Fruit fly (Drosophila melanogaster) whole organism, embryonic: ENCODE results near the gene CG14207.
A peak's percentile ranks its signal among the peaks of the same experiment; 100 is the strongest.

ENCODE experiments used
- ATbp ChIP-seq: fragments of 200-800 bp; sonication (Bioruptor generic); optimal IDR thresholded peaks from 2 replicates; lab custom pipeline; 2017; ENCODE audit warnings: missing biosample characterization, mild to moderate bottlenecking, missing genetic modification characterization, missing genetic modification reagents
- Abd-B ChIP-seq: fragments of 200-800 bp; sonication (Bioruptor generic); optimal IDR thresholded peaks from 2 replicates; lab custom pipeline; 2018; ENCODE audit warnings: missing biosample characterization, mild to moderate bottlenecking, missing genetic modification characterization, moderate library complexity
- B-H1 ChIP-seq: fragments of 200-800 bp; sonication (Bioruptor generic); IDR thresholded peaks from 3 replicates; pipeline ENCODE4 v1.3.6; 2022; ENCODE audit warnings: missing biosample characterization, missing genetic modification characterization
- CG10209 ChIP-seq: fragments of 200-800 bp; sonication (Bioruptor generic); optimal IDR thresholded peaks from 3 replicates; lab custom pipeline; 2017; ENCODE audit warnings: missing biosample characterization, mild to moderate bottlenecking, missing genetic modification characterization, missing genetic modification reagents
- CG10274 ChIP-seq: fragments of 200-800 bp; sonication (Bioruptor generic); optimal IDR thresholded peaks from 3 replicates; lab custom pipeline; 2017; ENCODE audit warnings: missing biosample characterization, mild to moderate bottlenecking, missing genetic modification characterization
- CG10366 ChIP-seq: fragments of 200-800 bp; sonication (Bioruptor generic); IDR thresholded peaks from 2 replicates; pipeline ENCODE4 v1.3.6; 2022; ENCODE audit warnings: missing biosample characterization, missing genetic modification characterization
- CG10543 ChIP-seq: fragments of 200-800 bp; sonication (Bioruptor generic); optimal IDR thresholded peaks from 3 replicates; lab custom pipeline; 2017; ENCODE audit warnings: missing biosample characterization, mild to moderate bottlenecking, missing genetic modification characterization, moderate library complexity
- CG11504 ChIP-seq: fragments of 200-800 bp; sonication (Bioruptor generic); optimal IDR thresholded peaks from 3 replicates; lab custom pipeline; 2019; ENCODE audit warnings: missing biosample characterization, mild to moderate bottlenecking, missing genetic modification characterization, moderate library complexity
- CG12219 ChIP-seq: fragments of 200-800 bp; sonication (Bioruptor generic); optimal IDR thresholded peaks from 3 replicates; lab custom pipeline; 2018; ENCODE audit warnings: missing biosample characterization, mild to moderate bottlenecking, missing genetic modification characterization
- CG12769 ChIP-seq: fragments of 200-800 bp; sonication (Bioruptor generic); optimal IDR thresholded peaks from 2 replicates; lab custom pipeline; 2019; ENCODE audit warnings: missing biosample characterization, mild to moderate bottlenecking, missing genetic modification characterization, moderate library complexity
- CG14014 ChIP-seq: fragments of 200-800 bp; sonication (Bioruptor generic); IDR thresholded peaks from 2 replicates; pipeline ENCODE4 v1.3.6; 2022; ENCODE audit warnings: missing biosample characterization, missing genetic modification characterization
- CG14710 ChIP-seq: fragments of 200-800 bp; sonication (Bioruptor generic); optimal IDR thresholded peaks from 3 replicates; lab custom pipeline; 2019; ENCODE audit warnings: missing biosample characterization, mild to moderate bottlenecking, missing genetic modification characterization, moderate library complexity
- CG14965 ChIP-seq: fragments of 200-800 bp; sonication (Bioruptor generic); optimal IDR thresholded peaks from 2 replicates; lab custom pipeline; 2016; ENCODE audit warnings: missing biosample characterization, missing genetic modification characterization, borderline replicate concordance
- CG17802 ChIP-seq: fragments of 200-800 bp; sonication (Bioruptor generic); optimal IDR thresholded peaks from 2 replicates; lab custom pipeline; 2018; ENCODE audit warnings: missing biosample characterization, mild to moderate bottlenecking, missing genetic modification characterization, moderate library complexity
- CG2712 ChIP-seq: fragments of 200-800 bp; optimal IDR thresholded peaks from 3 replicates; lab custom pipeline; 2019; ENCODE audit warnings: missing biosample characterization, mild to moderate bottlenecking, missing genetic modification characterization, moderate library complexity
- CG3995 ChIP-seq: fragments of 200-800 bp; sonication (Bioruptor generic); optimal IDR thresholded peaks from 3 replicates; lab custom pipeline; 2016; ENCODE audit warnings: missing biosample characterization, missing genetic modification characterization
- CG7271 ChIP-seq: fragments of 200-800 bp; sonication (Bioruptor generic); optimal IDR thresholded peaks from 2 replicates; lab custom pipeline; 2018; ENCODE audit warnings: missing biosample characterization, mild to moderate bottlenecking, missing genetic modification characterization, moderate library complexity
- CG8281 ChIP-seq: fragments of 200-800 bp; sonication (Bioruptor generic); optimal IDR thresholded peaks from 2 replicates; lab custom pipeline; 2018; ENCODE audit warnings: missing biosample characterization, mild to moderate bottlenecking, missing genetic modification characterization, moderate library complexity
- CG8765 ChIP-seq: fragments of 200-800 bp; sonication (Bioruptor generic); IDR thresholded peaks from 2 replicates; pipeline ENCODE4 v1.3.6; 2022; ENCODE audit warnings: missing biosample characterization, missing genetic modification characterization
- CG9215 ChIP-seq: fragments of 200-800 bp; sonication (Bioruptor generic); IDR thresholded peaks from 2 replicates; pipeline ENCODE4 v1.3.6; 2022; ENCODE audit warnings: missing biosample characterization, missing genetic modification characterization
- CkIIα-i1 ChIP-seq: fragments of 200-800 bp; sonication (Bioruptor generic); IDR thresholded peaks from 2 replicates; pipeline ENCODE4 v1.3.6; 2022; ENCODE audit warnings: missing biosample characterization, missing genetic modification characterization
- Dll ChIP-seq: fragments of 200-800 bp; sonication (Bioruptor generic); IDR thresholded peaks from 4 replicates; pipeline ENCODE4 v1.3.6; 2022; ENCODE audit warnings: missing biosample characterization, missing genetic modification characterization; ENCODE audit not compliant: partially characterized antibody
- Dp ChIP-seq: fragments of 200-800 bp; sonication (Bioruptor generic); optimal IDR thresholded peaks from 2 replicates; lab custom pipeline; 2018; ENCODE audit warnings: missing biosample characterization, mild to moderate bottlenecking, missing genetic modification characterization, moderate library complexity
- Meics ChIP-seq: fragments of 200-800 bp; sonication (Bioruptor generic); optimal IDR thresholded peaks from 2 replicates; lab custom pipeline; 2017; ENCODE audit warnings: missing biosample characterization, mild to moderate bottlenecking, missing genetic modification characterization
- Neu2 ChIP-seq: fragments of 200-800 bp; sonication (Bioruptor generic); optimal IDR thresholded peaks from 3 replicates; lab custom pipeline; 2016; ENCODE audit warnings: missing biosample characterization, missing genetic modification characterization, borderline replicate concordance
- Sox102F ChIP-seq: fragments of 200-800 bp; sonication (Bioruptor generic); optimal IDR thresholded peaks from 2 replicates; lab custom pipeline; 2018; ENCODE audit warnings: missing biosample characterization, mild to moderate bottlenecking, missing genetic modification characterization, moderate library complexity
- Spps ChIP-seq: fragments of 200-800 bp; sonication (Bioruptor generic); optimal IDR thresholded peaks from 2 replicates; lab custom pipeline; 2018; ENCODE audit warnings: missing biosample characterization, mild to moderate bottlenecking, missing genetic modification characterization
- Ssrp ChIP-seq: fragments of 200-800 bp; sonication (Bioruptor generic); optimal IDR thresholded peaks from 2 replicates; lab custom pipeline; 2018; ENCODE audit warnings: missing biosample characterization, mild to moderate bottlenecking, missing genetic modification characterization, moderate library complexity
- Xrp1 ChIP-seq: fragments of 200-800 bp; sonication (Bioruptor generic); IDR thresholded peaks from 2 replicates; pipeline ENCODE4 v1.3.6; 2022; ENCODE audit warnings: missing biosample characterization, missing genetic modification characterization
- aop ChIP-seq: fragments of 200-800 bp; sonication (Bioruptor generic); IDR thresholded peaks from 2 replicates; pipeline ENCODE4 v1.3.6; 2022; ENCODE audit warnings: missing biosample characterization, missing genetic modification characterization
- ap ChIP-seq: fragments of 200-800 bp; sonication (Bioruptor generic); IDR thresholded peaks from 2 replicates; pipeline ENCODE4 v1.3.6; 2022; ENCODE audit warnings: missing biosample characterization, missing genetic modification characterization
- br ChIP-seq: fragments of >200 bp; optimal IDR thresholded peaks from 2 replicates; lab custom pipeline; 2017
- bsh ChIP-seq, 2 experiments: fragments of 200-800 bp; sonication (Bioruptor generic); optimal IDR thresholded peaks; 2 replicates each; lab custom pipeline; 2017 to 2018; ENCODE audit warnings: mild to moderate bottlenecking in 2 of 2, missing biosample characterization in 2 of 2, missing genetic modification characterization in 2 of 2, moderate library complexity in 1 of 2
- cad ChIP-seq: fragments of >200 bp; optimal IDR thresholded peaks from 2 replicates; lab custom pipeline; 2017; ENCODE audit warnings: missing biosample characterization, missing genetic modification characterization
- esg ChIP-seq: fragments of 200-800 bp; sonication (Bioruptor generic); conservative IDR thresholded peaks from 2 replicates; pipeline ENCODE4 v1.3.6; 2022; ENCODE audit warnings: missing biosample characterization, missing genetic modification characterization
- gcm ChIP-seq: fragments of 200-800 bp; sonication (Bioruptor generic); optimal IDR thresholded peaks from 2 replicates; lab custom pipeline; 2019; ENCODE audit warnings: missing biosample characterization, mild to moderate bottlenecking, missing genetic modification characterization, moderate library complexity
- gcm2 ChIP-seq: fragments of 200-800 bp; sonication (Bioruptor generic); optimal IDR thresholded peaks from 2 replicates; lab custom pipeline; 2016; ENCODE audit warnings: missing biosample characterization, missing genetic modification characterization
- grau ChIP-seq: fragments of 200-800 bp; optimal IDR thresholded peaks from 3 replicates; lab custom pipeline; 2019; ENCODE audit warnings: missing biosample characterization, mild to moderate bottlenecking, missing genetic modification characterization, moderate library complexity
- her ChIP-seq: fragments of 200-800 bp; sonication (Bioruptor generic); optimal IDR thresholded peaks from 2 replicates; lab custom pipeline; 2016; ENCODE audit warnings: missing biosample characterization, missing genetic modification characterization
- kah ChIP-seq: fragments of 200-800 bp; sonication (Bioruptor generic); optimal IDR thresholded peaks from 2 replicates; lab custom pipeline; 2018; ENCODE audit warnings: missing biosample characterization, mild to moderate bottlenecking, missing genetic modification characterization
- lbe ChIP-seq: fragments of 200-800 bp; sonication (Bioruptor generic); optimal IDR thresholded peaks from 2 replicates; lab custom pipeline; 2016; ENCODE audit warnings: missing biosample characterization, mild to moderate bottlenecking, missing genetic modification characterization
- lmd ChIP-seq: fragments of 200-800 bp; sonication (Bioruptor generic); IDR thresholded peaks from 2 replicates; pipeline ENCODE4 v1.3.6; 2022; ENCODE audit warnings: missing biosample characterization, missing genetic modification characterization
- phol ChIP-seq: fragments of 200-800 bp; sonication (Bioruptor generic); optimal IDR thresholded peaks from 3 replicates; lab custom pipeline; 2018; ENCODE audit warnings: missing biosample characterization, mild to moderate bottlenecking, missing genetic modification characterization, moderate library complexity
- sim ChIP-seq: fragments of 200-800 bp; sonication (Bioruptor generic); IDR thresholded peaks from 2 replicates; pipeline ENCODE4 v1.3.6; 2022; ENCODE audit warnings: missing biosample characterization, missing genetic modification characterization
- slbo ChIP-seq: fragments of 200-800 bp; sonication (Bioruptor generic); IDR thresholded peaks from 2 replicates; pipeline ENCODE4 v1.3.6; 2022; ENCODE audit warnings: missing biosample characterization, missing genetic modification characterization
- sr ChIP-seq: fragments of 200-800 bp; sonication (Bioruptor generic); IDR thresholded peaks from 3 replicates; pipeline ENCODE4 v1.3.6; 2022; ENCODE audit warnings: missing biosample characterization, missing genetic modification characterization
- stwl ChIP-seq: fragments of 200-800 bp; sonication (Bioruptor generic); optimal IDR thresholded peaks from 3 replicates; lab custom pipeline; 2018; ENCODE audit warnings: missing biosample characterization, mild to moderate bottlenecking, missing genetic modification characterization, moderate library complexity
- vnd ChIP-seq: fragments of 200-800 bp; sonication (Bioruptor generic); IDR thresholded peaks from 3 replicates; pipeline ENCODE4 v1.3.6; 2022; ENCODE audit warnings: missing biosample characterization, missing genetic modification characterization; ENCODE audit not compliant: partially characterized antibody
- vvl ChIP-seq: fragments of 200-800 bp; sonication (Bioruptor generic); IDR thresholded peaks from 2 replicates; pipeline ENCODE4 v1.3.6; 2022; ENCODE audit warnings: missing biosample characterization, missing genetic modification characterization
- z ChIP-seq: fragments of 200-800 bp; sonication (Bioruptor generic); IDR thresholded peaks from 3 replicates; pipeline ENCODE4 v1.3.6; 2022; ENCODE audit warnings: missing biosample characterization, missing genetic modification characterization
- zfh1 ChIP-seq: fragments of 200-800 bp; sonication (Bioruptor generic); IDR thresholded peaks from 3 replicates; pipeline ENCODE4 v1.3.6; 2022; ENCODE audit warnings: missing biosample characterization, missing genetic modification characterization

Gene CG14207

dm6 chrX:19604997-19605396, at the start of gene CG14207:
Gene CG14207, plus strand, starts transcription at chrX:19605199.
- TF ChIP-seq phol (tag; lab: Kevin White, UChicago) (no peak), CG14014 (GFP tag; lab: Robert Waterston, UW) (peak; percentile 35; the same call in 1 of the 2 replicates), vvl (peak; percentile 64), lbe (GFP tag; lab: Kevin White, UChicago) (peak; percentile 42), vnd (peak; percentile 65), gcm (GFP tag; lab: Kevin White, UChicago) (no peak), CkIIα-i1 (GFP tag; lab: Robert Waterston, UW) (no peak), CG10274 (GFP tag; lab: Kevin White, UChicago) (no peak), CG10209 (GFP tag; lab: Kevin White, UChicago) (no peak), CG8765 (GFP tag; lab: Robert Waterston, UW) (no peak), B-H1 (GFP tag; lab: Robert Waterston, UW) (no peak), CG7271 (tag; lab: Kevin White, UChicago) (no peak), cad (GFP tag; lab: Kevin White, UChicago) (no peak), Neu2 (GFP tag; lab: Kevin White, UChicago) (no peak), Dp (GFP tag; lab: Kevin White, UChicago) (peak; percentile 78), Dll (GFP tag; lab: Robert Waterston, UW) (peak; percentile 67), kah (GFP tag; lab: Kevin White, UChicago) (no peak), CG10366 (no peak), slbo (GFP tag; lab: Robert Waterston, UW) (peak; percentile 41; the same call in 1 of the 2 replicates), zfh1 (no peak), CG17802 (tag; lab: Kevin White, UChicago) (no peak), Sox102F (GFP tag; lab: Kevin White, UChicago) (no peak), CG14965 (GFP tag; lab: Kevin White, UChicago) (no peak), Abd-B (GFP tag; lab: Kevin White, UChicago) (no peak), Meics (GFP tag; lab: Kevin White, UChicago) (peak; percentile 8), CG12769 (tag; lab: Kevin White, UChicago) (no peak), CG8281 (tag; lab: Kevin White, UChicago) (no peak), Spps (no peak), sim (GFP tag; lab: Robert Waterston, UW) (no peak), esg (GFP tag; lab: Robert Waterston, UW) (no peak), ATbp (GFP tag; lab: Kevin White, UChicago) (no peak), CG9215 (GFP tag; lab: Robert Waterston, UW) (no peak), lmd (GFP tag; lab: Robert Waterston, UW) (no peak), grau (tag; lab: Kevin White, UChicago) (peak; percentile 25), aop (GFP tag; lab: Robert Waterston, UW) (no peak), stwl (tag; lab: Kevin White, UChicago) (peak; percentile 73), br (lab: Kevin White, UChicago) (no peak), sr (GFP tag; lab: Robert Waterston, UW) (0 out of 3 replicates have a peak, but pooled peaks have one; percentile 12), CG3995 (GFP tag; lab: Kevin White, UChicago) (no peak), CG2712 (tag; lab: Kevin White, UChicago) (peak; percentile 24), bsh (GFP tag; optimal IDR thresholded peaks at IDR 0.05; lab: Kevin White, UChicago) (peak in 1 of 2 experiments; percentile 9), CG14710 (tag; lab: Kevin White, UChicago) (peak; percentile 11), z (GFP tag; lab: Robert Waterston, UW) (no peak), ap (GFP tag; lab: Robert Waterston, UW) (no peak), her (peak; percentile 49), Xrp1 (GFP tag; lab: Robert Waterston, UW) (no peak), CG12219 (GFP tag; lab: Kevin White, UChicago) (no peak), CG11504 (tag; lab: Kevin White, UChicago) (peak; percentile 31), Ssrp (no peak), CG10543 (GFP tag; lab: Kevin White, UChicago) (peak; percentile 40), gcm2 (no peak)
